Worm (Caenorhabditis elegans) whole organism, mixed stage, embryonic: ENCODE measurements around the gene C53B7.2.
A peak's percentile ranks its signal among the peaks of the same experiment; 100 is the strongest.

ENCODE experiments used
- M03D4.4 ChIP-seq: sonication (generic microtip); optimal IDR thresholded peaks from 2 replicates; lab custom pipeline; 2017; ENCODE audit warnings: mild to moderate bottlenecking, missing genetic modification characterization, missing compliant biosample characterization
- bed-3 ChIP-seq: fragments of 200-800 bp; sonication (Bioruptor generic); optimal IDR thresholded peaks from 3 replicates; lab custom pipeline; 2018; ENCODE audit warnings: mild to moderate bottlenecking, missing genetic modification characterization, moderate library complexity, missing compliant biosample characterization
- blmp-1 ChIP-seq: fragments of 150-350 bp; optimal IDR thresholded peaks from 2 replicates; lab custom pipeline; 2014; ENCODE audit warnings: missing biosample characterization, missing genetic modification characterization
- ceh-39 ChIP-seq: fragments of 150-350 bp; optimal IDR thresholded peaks from 2 replicates; lab custom pipeline; 2014; ENCODE audit warnings: missing biosample characterization, missing genetic modification characterization
- ceh-43 ChIP-seq: fragments of 200-800 bp; sonication (Bioruptor generic); optimal IDR thresholded peaks from 2 replicates; lab custom pipeline; 2018; ENCODE audit warnings: mild to moderate bottlenecking, missing genetic modification characterization, moderate library complexity, missing compliant biosample characterization
- ceh-83 ChIP-seq: fragments of 200-800 bp; sonication (Bioruptor generic); optimal IDR thresholded peaks from 2 replicates; lab custom pipeline; 2018; ENCODE audit warnings: mild to moderate bottlenecking, missing genetic modification characterization, missing compliant biosample characterization
- ces-1 ChIP-seq: fragments of 150-350 bp; optimal IDR thresholded peaks from 2 replicates; lab custom pipeline; 2014; ENCODE audit warnings: missing biosample characterization, missing genetic modification reagents, missing genetic modification characterization
- cnd-1 ChIP-seq: fragments of 200-800 bp; sonication (Bioruptor generic); optimal IDR thresholded peaks from 2 replicates; lab custom pipeline; 2018; ENCODE audit warnings: mild to moderate bottlenecking, missing genetic modification characterization, missing compliant biosample characterization
- drap-1 ChIP-seq: fragments of 200-800 bp; sonication (Bioruptor generic); optimal IDR thresholded peaks from 3 replicates; lab custom pipeline; 2018; ENCODE audit warnings: mild to moderate bottlenecking, missing genetic modification characterization, missing compliant biosample characterization
- elt-1 ChIP-seq: sonication (generic microtip); optimal IDR thresholded peaks from 2 replicates; lab custom pipeline; 2017; ENCODE audit warnings: missing genetic modification characterization, mild to moderate bottlenecking, missing compliant biosample characterization, antibody characterized with exemption, moderate library complexity, borderline replicate concordance; ENCODE audit not compliant: insufficient read depth
- elt-3 ChIP-seq: fragments of 150-350 bp; optimal IDR thresholded peaks from 2 replicates; lab custom pipeline; 2014; ENCODE audit warnings: missing biosample characterization, missing genetic modification characterization
- flh-1 ChIP-seq: fragments of 200-800 bp; sonication (Bioruptor generic); optimal IDR thresholded peaks from 2 replicates; lab custom pipeline; 2018; ENCODE audit warnings: mild to moderate bottlenecking, missing genetic modification characterization, moderate library complexity, missing compliant biosample characterization
- ham-2 ChIP-seq: fragments of 200-800 bp; sonication (Bioruptor generic); optimal IDR thresholded peaks from 2 replicates; lab custom pipeline; 2018; ENCODE audit warnings: mild to moderate bottlenecking, missing genetic modification characterization, missing compliant biosample characterization
- hlh-1 ChIP-seq: fragments of 150-350 bp; optimal IDR thresholded peaks from 2 replicates; lab custom pipeline; 2014; ENCODE audit warnings: missing biosample characterization, missing genetic modification reagents, missing genetic modification characterization
- lin-13 ChIP-seq: fragments of 150-350 bp; optimal IDR thresholded peaks from 2 replicates; lab custom pipeline; 2014; ENCODE audit warnings: missing biosample characterization, missing genetic modification characterization
- lin-32 ChIP-seq: fragments of 200-800 bp; sonication (Bioruptor generic); optimal IDR thresholded peaks from 2 replicates; lab custom pipeline; 2018; ENCODE audit warnings: mild to moderate bottlenecking, missing genetic modification characterization, missing compliant biosample characterization
- lsy-2 ChIP-seq: fragments of 150-350 bp; optimal IDR thresholded peaks from 2 replicates; lab custom pipeline; 2014; ENCODE audit warnings: missing biosample characterization, missing genetic modification characterization
- mab-5 ChIP-seq: fragments of 150-350 bp; optimal IDR thresholded peaks from 2 replicates; lab custom pipeline; 2014; ENCODE audit warnings: missing biosample characterization, missing genetic modification characterization
- mep-1 ChIP-seq: fragments of 150-350 bp; optimal IDR thresholded peaks from 2 replicates; lab custom pipeline; 2017; ENCODE audit warnings: missing biosample characterization, missing genetic modification reagents, missing genetic modification characterization, inconsistent platforms
- mls-2 ChIP-seq: sonication (generic microtip); optimal IDR thresholded peaks from 2 replicates; lab custom pipeline; 2016; ENCODE audit warnings: mild to moderate bottlenecking, missing genetic modification characterization, moderate library complexity, missing compliant biosample characterization
- nhr-12 ChIP-seq: fragments of 150-350 bp; optimal IDR thresholded peaks from 2 replicates; lab custom pipeline; 2014; ENCODE audit warnings: missing biosample characterization, missing genetic modification characterization
- nhr-2 ChIP-seq: fragments of 150-350 bp; optimal IDR thresholded peaks from 2 replicates; lab custom pipeline; 2014; ENCODE audit warnings: missing biosample characterization, missing genetic modification characterization
- nhr-237 ChIP-seq: fragments of 150-350 bp; optimal IDR thresholded peaks from 2 replicates; lab custom pipeline; 2014; ENCODE audit warnings: missing biosample characterization, missing genetic modification characterization
- nhr-76 ChIP-seq: sonication (generic microtip); optimal IDR thresholded peaks from 2 replicates; lab custom pipeline; 2017; ENCODE audit warnings: missing biosample characterization, missing genetic modification characterization
- pha-4 ChIP-seq: fragments of 150-350 bp; optimal IDR thresholded peaks from 2 replicates; lab custom pipeline; 2018; ENCODE audit warnings: missing biosample characterization, missing genetic modification reagents, missing genetic modification characterization
- sem-2 ChIP-seq: fragments of 200-800 bp; sonication (Bioruptor generic); optimal IDR thresholded peaks from 2 replicates; lab custom pipeline; 2018; ENCODE audit warnings: mild to moderate bottlenecking, missing genetic modification characterization, missing compliant biosample characterization
- snpc-4 ChIP-seq: fragments of 150-350 bp; optimal IDR thresholded peaks from 2 replicates; lab custom pipeline; 2014; ENCODE audit warnings: missing biosample characterization, missing genetic modification characterization
- sptf-1 ChIP-seq: sonication (generic microtip); optimal IDR thresholded peaks from 2 replicates; lab custom pipeline; 2017; ENCODE audit warnings: mild to moderate bottlenecking, missing genetic modification characterization, moderate library complexity, missing compliant biosample characterization
- unc-120 ChIP-seq: sonication (generic microtip); optimal IDR thresholded peaks from 2 replicates; lab custom pipeline; 2017; ENCODE audit warnings: missing genetic modification characterization, missing compliant biosample characterization; ENCODE audit not compliant: poor library complexity, severe bottlenecking
- unc-39 ChIP-seq: fragments of 150-350 bp; optimal IDR thresholded peaks from 2 replicates; lab custom pipeline; 2014; ENCODE audit warnings: missing biosample characterization, missing genetic modification characterization
- unc-62 ChIP-seq: fragments of 150-350 bp; optimal IDR thresholded peaks from 2 replicates; lab custom pipeline; 2014; ENCODE audit warnings: missing biosample characterization, missing genetic modification reagents, missing genetic modification characterization
- zip-8 ChIP-seq: fragments of 150-350 bp; optimal IDR thresholded peaks from 2 replicates; lab custom pipeline; 2014; ENCODE audit warnings: missing biosample characterization, missing genetic modification characterization
- ztf-11 ChIP-seq: fragments of 150-350 bp; optimal IDR thresholded peaks from 2 replicates; lab custom pipeline; 2014; ENCODE audit warnings: missing biosample characterization, missing genetic modification characterization

C53B7.2 gene

ce11 chrX:6819633-6820032 is 26.4 kb upstream of the C53B7.2 start:
- TF ChIP-seq flh-1 (GFP tag; lab: Kevin White, UChicago): no peak
- TF ChIP-seq nhr-12 (tag; lab: Kevin White, UChicago): no peak
- TF ChIP-seq unc-39 (tag; lab: Kevin White, UChicago): no peak
- TF ChIP-seq ces-1 (GFP tag; lab: Kevin White, UChicago): no peak
- TF ChIP-seq elt-1 (tag; lab: Kevin White, UChicago): no peak
- TF ChIP-seq lin-32 (GFP tag; lab: Kevin White, UChicago): no peak
- TF ChIP-seq bed-3 (GFP tag; lab: Kevin White, UChicago): no peak
- TF ChIP-seq zip-8: no peak
- no peak for TF ChIP-seq unc-62
- no peak for TF ChIP-seq ceh-43 (GFP tag; lab: Kevin White, UChicago)
- TF ChIP-seq M03D4.4: no peak
- no peak for TF ChIP-seq nhr-237
- TF ChIP-seq ztf-11 (tag; lab: Kevin White, UChicago): no peak
- no peak for TF ChIP-seq lin-13
- TF ChIP-seq nhr-76 (tag; lab: Kevin White, UChicago): no peak
- TF ChIP-seq, all 35 proteins: peak for 0

DNA sequence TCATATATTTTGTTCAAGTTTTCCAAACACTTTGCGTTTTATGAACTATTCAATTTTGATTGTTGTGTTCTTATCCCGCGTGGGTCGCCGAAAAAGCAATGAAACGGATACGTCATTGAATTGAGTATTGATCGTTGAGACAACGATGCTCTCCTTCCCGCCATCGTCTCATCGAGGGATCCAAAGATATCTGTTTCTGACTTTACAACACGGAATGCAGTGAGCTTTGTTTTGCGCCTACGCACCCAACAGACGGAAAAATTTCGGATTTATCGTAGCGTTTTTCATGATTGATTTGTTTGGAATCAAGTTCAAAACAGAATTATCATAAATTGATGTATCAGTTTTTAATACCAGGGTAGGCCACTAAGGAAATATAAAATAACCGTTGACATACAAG is 23.5 kb upstream of the C53B7.2 start:
- TF ChIP-seq pha-4 (tag; lab: Kevin White, UChicago): no peak
- TF ChIP-seq hlh-1 (tag; lab: Kevin White, UChicago): peak; percentile 74
- no peak for TF ChIP-seq unc-39 (tag; lab: Kevin White, UChicago)
- peak; percentile 21 for TF ChIP-seq unc-120 (tag; lab: Kevin White, UChicago)

DNA sequence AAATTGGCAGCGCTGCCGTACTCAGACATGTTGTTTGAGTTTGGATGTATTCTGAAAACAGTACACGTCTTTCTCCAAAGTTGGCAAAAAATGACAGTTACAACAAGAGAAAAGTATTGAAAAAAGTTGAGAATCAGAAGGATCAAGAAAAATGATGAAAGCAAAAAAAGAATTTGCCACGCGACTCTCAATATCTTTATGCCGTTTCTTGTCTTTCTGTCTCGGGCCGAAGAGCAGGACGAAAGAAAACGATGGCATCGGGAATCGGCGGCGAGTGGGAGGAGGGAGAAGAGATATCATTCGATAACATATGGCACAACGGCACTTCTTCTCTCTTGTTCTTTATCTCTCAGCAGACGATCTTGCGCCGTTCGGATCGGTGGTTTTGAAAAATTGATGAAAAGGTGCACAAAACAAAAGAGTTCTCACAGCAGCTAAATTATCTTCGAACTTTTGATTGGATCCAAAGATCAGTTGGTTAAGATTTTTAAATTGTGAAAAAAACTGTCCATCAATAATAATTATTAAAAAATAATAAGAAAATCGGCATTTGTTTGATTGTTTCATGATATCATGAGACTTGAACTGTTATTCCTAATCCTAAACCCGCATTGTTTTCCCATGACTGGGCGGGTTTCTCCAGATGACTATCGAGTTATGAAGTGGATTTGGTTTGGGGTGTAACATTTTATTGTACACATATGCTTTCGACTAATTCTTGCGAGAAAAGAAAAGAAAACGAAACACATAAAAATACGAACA is 22.6 kb upstream of the C53B7.2 start, which contains the start of gene gei-15:
TSS of gene gei-15 (minus strand) at position 51 of the 762 bp plus-strand sequence.
- TF ChIP-seq hlh-1 (tag; lab: Kevin White, UChicago): peak; percentile 82
- no peak for TF ChIP-seq sem-2 (GFP tag; lab: Kevin White, UChicago)

DNA sequence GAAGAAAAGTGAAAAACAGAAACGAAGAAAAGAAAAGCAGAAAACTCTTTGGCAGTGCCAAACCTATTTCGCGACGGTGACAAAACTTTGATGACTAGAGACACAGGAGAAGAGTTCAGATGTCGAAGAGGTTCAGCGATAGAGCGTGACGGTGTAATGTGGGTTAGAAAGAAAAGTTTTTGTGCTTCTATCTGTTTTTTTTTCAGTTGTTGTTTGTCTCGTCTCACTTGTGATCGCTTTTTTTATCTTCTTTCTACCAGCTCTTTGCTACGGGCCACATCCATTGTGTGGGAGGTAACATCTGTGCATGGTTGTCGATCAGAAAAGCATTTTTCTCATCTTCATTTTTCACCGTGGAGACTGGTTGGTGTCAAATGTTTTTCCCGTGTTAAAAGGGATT is 20.2 kb upstream of the C53B7.2 start, which contains the start of gene F41B4.1:
TSS of gene F41B4.1 (minus strand) at position 23 of the 400 bp plus-strand sequence.
- peak; percentile 42 for TF ChIP-seq hlh-1 (tag; lab: Kevin White, UChicago)
- no peak for TF ChIP-seq nhr-2 (tag; lab: Kevin White, UChicago)

DNA sequence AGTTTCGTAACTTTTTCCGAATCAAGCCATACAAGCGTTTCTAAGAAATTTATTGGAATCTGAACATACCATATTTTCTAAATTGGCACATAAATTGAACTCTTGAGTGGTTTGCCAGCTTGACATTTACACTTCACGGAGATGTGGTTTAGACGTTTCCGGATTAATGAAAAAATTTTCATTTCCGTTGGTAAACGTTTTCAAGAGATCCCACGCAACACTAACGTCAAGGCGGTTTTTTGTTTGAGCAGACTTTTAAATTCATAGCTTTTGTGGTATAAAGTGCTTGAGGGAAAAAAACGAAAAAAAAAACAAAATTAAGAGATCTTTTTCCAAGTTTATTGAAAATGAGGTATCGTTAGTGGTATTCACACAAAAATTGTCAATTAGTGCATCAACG is 10.9 kb upstream of the C53B7.2 start, which contains the start of gene F41B4.2:
TSS of gene F41B4.2 (minus strand) at position 101 of the 400 bp plus-strand sequence.
- TF ChIP-seq mep-1 (no peak), lsy-2 (no peak), ceh-83 (no peak), ham-2 (GFP tag; lab: Kevin White, UChicago) (no peak), sptf-1 (tag; lab: Kevin White, UChicago) (no peak), ces-1 (GFP tag; lab: Kevin White, UChicago) (no peak), M03D4.4 (no peak), zip-8 (no peak), ceh-39 (tag; lab: Kevin White, UChicago) (no peak), bed-3 (GFP tag; lab: Kevin White, UChicago) (no peak)

ce11 chrX:6836065-6836527 is 9.9 kb upstream of the C53B7.2 start, which contains the start of gene F41B4.3:
Gene F41B4.3, minus strand, starts transcription at chrX:6836115.
- no peak for TF ChIP-seq nhr-12 (tag; lab: Kevin White, UChicago)
- no peak for TF ChIP-seq drap-1
- TF ChIP-seq nhr-76 (tag; lab: Kevin White, UChicago): no peak
- TF ChIP-seq nhr-2 (tag; lab: Kevin White, UChicago): no peak
- TF ChIP-seq bed-3 (GFP tag; lab: Kevin White, UChicago): no peak
- TF ChIP-seq ces-1 (GFP tag; lab: Kevin White, UChicago): no peak
- TF ChIP-seq lin-13: no peak
- TF ChIP-seq pha-4 (tag; lab: Kevin White, UChicago): no peak
- TF ChIP-seq elt-3: no peak
- no peak for TF ChIP-seq snpc-4 (tag; lab: Kevin White, UChicago)
- no peak for TF ChIP-seq nhr-237
- TF ChIP-seq unc-120 (tag; lab: Kevin White, UChicago): no peak
- TF ChIP-seq blmp-1 (tag; lab: Kevin White, UChicago): no peak
- TF ChIP-seq lsy-2: no peak
- TF ChIP-seq cnd-1: no peak
- no peak for TF ChIP-seq ceh-83
- no peak for TF ChIP-seq sem-2 (GFP tag; lab: Kevin White, UChicago)
- no peak for TF ChIP-seq mls-2
- no peak for TF ChIP-seq sptf-1 (tag; lab: Kevin White, UChicago)
- TF ChIP-seq mab-5 (tag; lab: Kevin White, UChicago): no peak
